Worm (Caenorhabditis elegans) whole organism, L4 larva: ENCODE measurements around the gene C13C4.7.

Source experiments
- D1046.2 ChIP-seq: fragments of 200-800 bp; sonication (Bioruptor generic); IDR thresholded peaks from 2 replicates; pipeline ENCODE4 v1.3.6; 2022; ENCODE audit warnings: missing genetic modification characterization, missing compliant biosample characterization
- F26F4.8 ChIP-seq: fragments of 200-800 bp; sonication (Bioruptor generic); conservative IDR thresholded peaks from 2 replicates; pipeline ENCODE4 v1.3.6; 2022; ENCODE audit warnings: missing genetic modification characterization, missing compliant biosample characterization
- F44E2.7 ChIP-seq: fragments of 200-800 bp; sonication (Bioruptor generic); IDR thresholded peaks from 2 replicates; pipeline ENCODE4 v2.1.2; 2022; ENCODE audit warnings: missing genetic modification characterization, missing compliant biosample characterization
- ZK337.2 ChIP-seq: fragments of 200-800 bp; sonication (Bioruptor generic); IDR thresholded peaks from 2 replicates; pipeline ENCODE4 v1.3.6; 2022; ENCODE audit warnings: missing genetic modification reagents, missing genetic modification characterization, missing compliant biosample characterization
- arid-1 ChIP-seq: fragments of 200-800 bp; sonication (Bioruptor generic); conservative IDR thresholded peaks from 2 replicates; pipeline ENCODE4 v1.3.6; 2022; ENCODE audit warnings: missing genetic modification reagents, missing genetic modification characterization, missing compliant biosample characterization
- attf-4 ChIP-seq: sonication (generic microtip); optimal IDR thresholded peaks from 3 replicates; lab custom pipeline; 2017; ENCODE audit warnings: missing biosample characterization, missing genetic modification characterization
- ceh-20 ChIP-seq: fragments of 200-800 bp; sonication (Bioruptor generic); IDR thresholded peaks from 2 replicates; pipeline ENCODE4 v1.3.6; 2022; ENCODE audit warnings: missing genetic modification reagents, missing genetic modification characterization, missing compliant biosample characterization
- ceh-44 ChIP-seq: fragments of 200-800 bp; sonication (Bioruptor generic); IDR thresholded peaks from 2 replicates; pipeline ENCODE4 v1.3.6; 2022; ENCODE audit warnings: missing genetic modification reagents, missing genetic modification characterization, missing compliant biosample characterization
- ceh-62 ChIP-seq: sonication (generic microtip); optimal IDR thresholded peaks from 2 replicates; lab custom pipeline; 2017; ENCODE audit warnings: missing biosample characterization, missing genetic modification characterization
- ceh-82 ChIP-seq: sonication (generic microtip); optimal IDR thresholded peaks from 2 replicates; lab custom pipeline; 2017; ENCODE audit warnings: missing biosample characterization, missing genetic modification characterization
- ctbp-1 ChIP-seq: fragments of 200-800 bp; sonication (Bioruptor generic); IDR thresholded peaks from 2 replicates; pipeline ENCODE4 v1.3.6; 2022; ENCODE audit warnings: missing genetic modification reagents, missing genetic modification characterization, missing compliant biosample characterization
- daf-16 ChIP-seq, 3 experiments: sonication (generic microtip); optimal IDR thresholded peaks; 2 replicates each; lab custom pipeline; 2016 to 2017; ENCODE audit warnings: missing genetic modification characterization in 3 of 3, missing genetic modification reagents in 3 of 3, mild to moderate bottlenecking in 2 of 3, missing compliant biosample characterization in 2 of 3, missing biosample characterization in 1 of 3, moderate library complexity in 1 of 3
- daf-19 ChIP-seq: fragments of 200-800 bp; sonication (Bioruptor generic); conservative IDR thresholded peaks from 2 replicates; pipeline ENCODE4 v1.3.6; 2022; ENCODE audit warnings: missing genetic modification characterization, missing compliant biosample characterization
- daf-8 ChIP-seq: fragments of 200-800 bp; sonication (Bioruptor generic); IDR thresholded peaks from 2 replicates; pipeline ENCODE4 v1.3.6; 2022; ENCODE audit warnings: missing genetic modification characterization, missing compliant biosample characterization
- dmd-6 ChIP-seq: fragments of 200-800 bp; sonication (Bioruptor generic); IDR thresholded peaks from 2 replicates; pipeline ENCODE4 v1.3.6; 2022; ENCODE audit warnings: missing genetic modification reagents, missing genetic modification characterization, missing compliant biosample characterization
- dve-1 ChIP-seq: sonication (generic microtip); optimal IDR thresholded peaks from 2 replicates; lab custom pipeline; 2017; ENCODE audit warnings: antibody characterized with exemption, mild to moderate bottlenecking, missing genetic modification characterization, missing compliant biosample characterization; ENCODE audit not compliant: insufficient read depth
- egl-27 ChIP-seq: sonication (generic microtip); optimal IDR thresholded peaks from 3 replicates; lab custom pipeline; 2017; ENCODE audit warnings: missing biosample characterization, missing genetic modification reagents, missing genetic modification characterization
- gei-8 ChIP-seq: fragments of 200-800 bp; sonication (Bioruptor generic); optimal IDR thresholded peaks from 2 replicates; lab custom pipeline; 2018; ENCODE audit warnings: mild to moderate bottlenecking, missing genetic modification characterization, missing compliant biosample characterization
- hlh-30 ChIP-seq: sonication (generic microtip); optimal IDR thresholded peaks from 2 replicates; lab custom pipeline; 2017; ENCODE audit warnings: antibody characterized with exemption, mild to moderate bottlenecking, missing genetic modification characterization, missing compliant biosample characterization; ENCODE audit not compliant: insufficient read depth
- jun-1 ChIP-seq: fragments of 150-350 bp; optimal IDR thresholded peaks from 2 replicates; lab custom pipeline; 2014; ENCODE audit warnings: missing biosample characterization, missing genetic modification reagents, missing genetic modification characterization
- lim-7 ChIP-seq: fragments of 200-800 bp; sonication (Bioruptor generic); IDR thresholded peaks from 2 replicates; pipeline ENCODE4 v1.3.6; 2022; ENCODE audit warnings: missing genetic modification characterization, missing compliant biosample characterization
- lin-1 ChIP-seq: fragments of 200-800 bp; sonication (Bioruptor generic); IDR thresholded peaks from 2 replicates; pipeline ENCODE4 v1.3.6; 2022; ENCODE audit warnings: missing genetic modification reagents, missing genetic modification characterization, missing compliant biosample characterization
- lin-13 ChIP-seq: fragments of 150-350 bp; optimal IDR thresholded peaks from 2 replicates; lab custom pipeline; 2014; ENCODE audit warnings: missing biosample characterization, missing genetic modification reagents, missing genetic modification characterization
- lin-15B ChIP-seq: fragments of 150-350 bp; sonication (generic microtip); optimal IDR thresholded peaks from 3 replicates; lab custom pipeline; 2014; ENCODE audit warnings: missing biosample characterization, missing genetic modification characterization
- lin-39 ChIP-seq: fragments of 150-350 bp; optimal IDR thresholded peaks from 2 replicates; lab custom pipeline; 2014; ENCODE audit warnings: missing biosample characterization, missing genetic modification reagents, missing genetic modification characterization
- lir-3 ChIP-seq: sonication (generic microtip); optimal IDR thresholded peaks from 2 replicates; lab custom pipeline; 2016; ENCODE audit warnings: mild to moderate bottlenecking, missing genetic modification characterization, missing compliant biosample characterization
- lsy-2 ChIP-seq, 2 experiments: fragments of 150-350 bp in 1 of 2; sonication (generic microtip) in 1 of 2; optimal IDR thresholded peaks; 2 replicates each; lab custom pipeline; 2014 to 2017; ENCODE audit warnings: missing biosample characterization in 2 of 2, missing genetic modification characterization in 2 of 2
- mdl-1 ChIP-seq, 2 experiments: fragments of 150-350 bp in 1 of 2; sonication (generic microtip) in 1 of 2; optimal IDR thresholded peaks; 2 replicates each; lab custom pipeline; 2014 to 2017; ENCODE audit warnings: missing biosample characterization in 2 of 2, missing genetic modification characterization in 2 of 2
- mxl-3 ChIP-seq: fragments of 200-800 bp; sonication (Bioruptor generic); optimal IDR thresholded peaks from 2 replicates; lab custom pipeline; 2018; ENCODE audit warnings: mild to moderate bottlenecking, missing genetic modification characterization, missing compliant biosample characterization
- nhr-102 ChIP-seq: sonication (generic microtip); optimal IDR thresholded peaks from 2 replicates; lab custom pipeline; 2016; ENCODE audit warnings: mild to moderate bottlenecking, missing genetic modification characterization, moderate library complexity, missing compliant biosample characterization
- nhr-41 ChIP-seq: fragments of 200-800 bp; sonication (Bioruptor generic); IDR thresholded peaks from 2 replicates; pipeline ENCODE4 v1.3.6; 2022; ENCODE audit warnings: missing genetic modification reagents, missing genetic modification characterization, missing compliant biosample characterization
- nhr-6 ChIP-seq: fragments of 150-350 bp; optimal IDR thresholded peaks from 2 replicates; lab custom pipeline; 2014; ENCODE audit warnings: missing biosample characterization, missing genetic modification characterization
- nhr-76 ChIP-seq: fragments of 150-350 bp; optimal IDR thresholded peaks from 2 replicates; lab custom pipeline; 2014; ENCODE audit warnings: missing biosample characterization, missing genetic modification characterization
- nhr-77 ChIP-seq: fragments of 150-350 bp; optimal IDR thresholded peaks from 2 replicates; lab custom pipeline; 2014; ENCODE audit warnings: missing biosample characterization, missing genetic modification characterization
- pha-4 ChIP-seq, 2 experiments: fragments of 150-350 bp in 1 of 2; fragments of 200-800 bp in 1 of 2; sonication (Bioruptor generic) in 1 of 2; IDR thresholded peaks in 1 of 2; optimal IDR thresholded peaks in 1 of 2; 2 replicates each; pipeline versions ENCODE4 v1.3.6 to Lab custom; 2014 to 2022; ENCODE audit warnings: missing genetic modification characterization in 2 of 2, missing genetic modification reagents in 2 of 2, missing biosample characterization in 1 of 2, missing compliant biosample characterization in 1 of 2
- pqm-1 ChIP-seq: sonication (generic microtip); optimal IDR thresholded peaks from 2 replicates; lab custom pipeline; 2017; ENCODE audit warnings: missing biosample characterization, missing genetic modification characterization
- rbr-2 ChIP-seq: sonication (generic microtip); optimal IDR thresholded peaks from 2 replicates; lab custom pipeline; 2016; ENCODE audit warnings: missing genotype, missing genetic modification characterization, missing compliant biosample characterization
- saeg-2 ChIP-seq: fragments of 200-800 bp; sonication (Bioruptor generic); IDR thresholded peaks from 2 replicates; pipeline ENCODE4 v1.3.6; 2022; ENCODE audit warnings: missing genetic modification reagents, missing genetic modification characterization, missing compliant biosample characterization
- snpc-1.2 ChIP-seq: fragments of 200-800 bp; sonication (Bioruptor generic); IDR thresholded peaks from 2 replicates; pipeline ENCODE4 v1.3.6; 2022; ENCODE audit warnings: missing genetic modification reagents, missing genetic modification characterization, missing compliant biosample characterization
- spr-3 ChIP-seq: fragments of 200-800 bp; sonication (Bioruptor generic); optimal IDR thresholded peaks from 2 replicates; lab custom pipeline; 2018; ENCODE audit warnings: mild to moderate bottlenecking, missing genetic modification characterization, missing compliant biosample characterization
- tag-97 ChIP-seq: fragments of 200-800 bp; sonication (Bioruptor generic); IDR thresholded peaks from 2 replicates; pipeline ENCODE4 v1.3.6; 2022; ENCODE audit warnings: missing genetic modification characterization, missing compliant biosample characterization
- tra-1 ChIP-seq: fragments of 200-800 bp; sonication (Bioruptor generic); IDR thresholded peaks from 2 replicates; pipeline ENCODE4 v1.3.6; 2022; ENCODE audit warnings: missing genetic modification reagents, missing genetic modification characterization, missing compliant biosample characterization
- unc-39 ChIP-seq: sonication (generic microtip); optimal IDR thresholded peaks from 2 replicates; lab custom pipeline; 2017; ENCODE audit warnings: missing biosample characterization, missing genetic modification characterization
- unc-62 ChIP-seq, 3 experiments: fragments of 150-350 bp in 1 of 3; sonication (generic microtip); optimal IDR thresholded peaks in 2 of 3; peaks in 1 of 3; 1 replicate in 1 of 3; 2 replicates in 2 of 3; lab custom pipeline; 2014 to 2017; ENCODE audit warnings: missing biosample characterization in 3 of 3, missing genetic modification characterization in 3 of 3, missing genetic modification reagents in 3 of 3, missing genotype in 1 of 3
- zfp-2 ChIP-seq: sonication (generic microtip); optimal IDR thresholded peaks from 2 replicates; lab custom pipeline; 2016; ENCODE audit warnings: mild to moderate bottlenecking, missing genetic modification characterization, missing compliant biosample characterization
- zfp-3 ChIP-seq: fragments of 200-800 bp; sonication (Bioruptor generic); conservative IDR thresholded peaks from 2 replicates; pipeline ENCODE4 v1.3.6; 2022; ENCODE audit warnings: missing genetic modification reagents, missing genetic modification characterization, missing compliant biosample characterization
- zip-11 ChIP-seq: fragments of 200-800 bp; sonication (Bioruptor generic); IDR thresholded peaks from 2 replicates; pipeline ENCODE4 v1.3.6; 2022; ENCODE audit warnings: missing genetic modification characterization, missing compliant biosample characterization
- zip-2 ChIP-seq: fragments of 150-350 bp; optimal IDR thresholded peaks from 2 replicates; lab custom pipeline; 2014; ENCODE audit warnings: missing biosample characterization, missing genetic modification characterization
- ztf-7 ChIP-seq: fragments of 150-350 bp; optimal IDR thresholded peaks from 2 replicates; lab custom pipeline; 2014; ENCODE audit warnings: missing biosample characterization, missing genetic modification characterization

The C13C4.7 gene

DNA sequence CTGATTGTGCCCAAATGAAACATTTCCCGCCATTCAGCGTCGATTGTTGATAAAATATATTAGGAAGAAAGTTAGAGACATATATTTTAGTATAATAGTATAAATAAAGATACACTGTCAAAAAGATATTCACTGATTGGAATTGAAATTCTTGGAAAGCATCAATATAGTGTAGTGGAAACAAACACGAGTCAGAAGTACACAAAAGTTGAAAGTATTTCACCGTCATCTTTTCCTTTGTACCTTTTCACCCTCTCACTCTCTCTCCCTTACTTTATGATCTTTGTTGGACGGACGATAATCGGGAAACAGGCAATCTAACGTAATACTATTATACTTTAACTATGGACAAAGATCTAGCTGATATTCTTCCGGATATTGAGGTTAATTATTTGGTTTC, 26.3 kb downstream of the C13C4.7 start, which contains the start of gene nhr-208 (continued):
- TF ChIP-seq zfp-2 (tag; lab: Kevin White, UChicago) (no peak), snpc-1.2 (GFP tag; lab: Robert Waterston, UW) (no peak), lin-1 (no peak), mdl-1 (tag; optimal IDR thresholded peaks at IDR 0.05; lab: Kevin White, UChicago) (no peak), spr-3 (GFP tag; lab: Kevin White, UChicago) (no peak)

DNA sequence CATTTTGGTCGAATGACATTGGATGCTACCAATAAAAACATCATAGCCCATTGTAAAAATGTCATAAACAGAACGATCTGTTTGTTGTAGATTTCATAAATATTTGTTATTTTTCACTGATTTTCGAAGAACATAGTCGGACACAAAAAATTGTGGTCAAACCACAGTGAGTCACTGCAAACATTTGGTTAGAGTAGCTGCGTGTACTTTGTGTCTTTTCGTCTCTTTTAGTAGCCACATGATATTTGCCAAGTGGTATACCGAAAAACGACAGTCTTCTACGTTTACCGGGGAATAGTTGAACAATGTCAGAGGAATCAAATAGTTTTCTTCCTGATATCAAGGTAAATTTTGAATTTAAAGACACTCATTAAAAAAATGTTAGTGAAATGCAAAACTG, 28.5 kb downstream of the C13C4.7 start, which contains the start of gene nhr-206:
Gene nhr-206 (plus strand): TSS at position 248 of the 400 bp plus-strand sequence.
- TF ChIP-seq mdl-1 (tag; optimal IDR thresholded peaks at IDR 0.05; lab: Kevin White, UChicago) (peak in 1 of 2 experiments; percentile 61), lin-1 (no peak), dmd-6 (GFP tag; lab: Robert Waterston, UW) (peak; percentile 74), ceh-62 (tag; lab: Kevin White, UChicago) (no peak), zip-2 (tag; lab: Kevin White, UChicago) (no peak), lin-39 (no peak), lin-13 (GFP tag; lab: Kevin White, UChicago) (no peak), rbr-2 (tag; lab: Kevin White, UChicago) (no peak), ceh-82 (no peak), ctbp-1 (GFP tag; lab: Robert Waterston, UW) (no peak), tag-97 (no peak), daf-16 (GFP tag; optimal IDR thresholded peaks at IDR 0.05; lab: Kevin White, UChicago) (no peak), daf-16 (tag; optimal IDR thresholded peaks at IDR 0.05; lab: Kevin White, UChicago) (peak; percentile 84), F44E2.7 (GFP tag; lab: Robert Waterston, UW) (no peak), daf-19 (no peak), lir-3 (tag; lab: Kevin White, UChicago) (no peak), nhr-6 (tag; lab: Kevin White, UChicago) (peak; percentile 79), unc-39 (tag; lab: Kevin White, UChicago) (no peak), zip-11 (GFP tag; lab: Robert Waterston, UW) (no peak), mxl-3 (GFP tag; lab: Kevin White, UChicago) (peak; percentile 11), daf-8 (GFP tag; lab: Robert Waterston, UW) (no peak), dve-1 (peak; percentile 51), saeg-2 (no peak), pqm-1 (tag; lab: Kevin White, UChicago) (peak; percentile 52), hlh-30 (tag; lab: Kevin White, UChicago) (peak; percentile 52), ceh-44 (GFP tag; lab: Robert Waterston, UW) (no peak), zfp-3 (GFP tag; lab: Robert Waterston, UW) (no peak), F26F4.8 (no peak), jun-1 (no peak), ceh-20 (no peak), arid-1 (no peak), egl-27 (tag; lab: Kevin White, UChicago) (no peak), attf-4 (no peak), pha-4 (GFP tag; IDR thresholded peaks at IDR 0.05; lab: Robert Waterston, UW) (no peak), pha-4 (tag; optimal IDR thresholded peaks at IDR 0.05; lab: Kevin White, UChicago) (no peak), lim-7 (GFP tag; lab: Robert Waterston, UW) (no peak), lin-15B (no peak), nhr-41 (GFP tag; lab: Robert Waterston, UW) (no peak), nhr-77 (tag; lab: Kevin White, UChicago) (peak; percentile 42), D1046.2 (GFP tag; lab: Robert Waterston, UW) (no peak), ztf-7 (tag; lab: Kevin White, UChicago) (no peak), gei-8 (GFP tag; lab: Kevin White, UChicago) (no peak), unc-62 (GFP tag; optimal IDR thresholded peaks at IDR 0.05 in 1 of 2; lab: Kevin White, UChicago) (peak in 1 of 2 experiments; percentile 98), unc-62 (tag; optimal IDR thresholded peaks at IDR 0.05; lab: Kevin White, UChicago) (no peak), tra-1 (no peak), nhr-102 (tag; lab: Kevin White, UChicago) (peak; percentile 40), nhr-76 (tag; lab: Kevin White, UChicago) (no peak), ZK337.2 (GFP tag; lab: Robert Waterston, UW) (no peak), lsy-2 (tag; optimal IDR thresholded peaks at IDR 0.05; lab: Kevin White, UChicago) (no peak)
